Worm (Caenorhabditis elegans) whole organism, L4/young adult: ENCODE data around the gene srh-295.

Experiments used
- W03F9.2 ChIP-seq: fragments of 150-350 bp; optimal IDR thresholded peaks from 2 replicates; lab custom pipeline; 2014; ENCODE audit warnings: missing biosample characterization, missing genetic modification characterization
- dao-5 ChIP-seq: sonication (generic microtip); optimal IDR thresholded peaks from 2 replicates; lab custom pipeline; 2016; ENCODE audit warnings: missing genotype, missing genetic modification characterization, moderate library complexity, missing compliant biosample characterization
- him-1 ChIP-seq: sonication (generic microtip); optimal IDR thresholded peaks from 2 replicates; lab custom pipeline; 2016; ENCODE audit warnings: missing genotype, missing genetic modification reagents, missing genetic modification characterization, missing compliant biosample characterization

- TF ChIP-seq W03F9.2 (no peak), dao-5 (no peak), him-1 (no peak)
Observed at ce11 chrV:15337405-15337804, 7.0 kb downstream of the srh-295 start, which contains the start of gene wrt-7.
